Worm (Caenorhabditis elegans): Measurements from ENCODE around the gene C40H1.9.
A peak's percentile ranks its signal among the peaks of the same experiment; 100 is the strongest.

The C40H1.9 gene

ce11 chrIII:9327910-9328309 lies 8.2 kb downstream of the C40H1.9 start:
- TF ChIP-seq egl-43 (GFP tag; IDR thresholded peaks at IDR 0.05) (no peak), ceh-82 (tag; optimal IDR thresholded peaks at IDR 0.05) (no peak), nhr-77 (tag; optimal IDR thresholded peaks at IDR 0.05) (no peak), zip-2 (tag; optimal IDR thresholded peaks at IDR 0.05) (no peak), aha-1 (tag) (peak; percentile 93), zfp-2 (tag; optimal IDR thresholded peaks at IDR 0.05) (no peak)

ce11 chrIII:9328732-9329131 lies 9.0 kb downstream of the C40H1.9 start:
- peak in 1 of 2 experiments; percentile 3 for TF ChIP-seq unc-62 (GFP tag; optimal IDR thresholded peaks at IDR 0.05 in 1 of 2)
- TF ChIP-seq unc-62 (tag; optimal IDR thresholded peaks at IDR 0.05): no peak
- no peak for TF ChIP-seq lin-38 (GFP tag; IDR thresholded peaks at IDR 0.05)
- TF ChIP-seq madf-9 (GFP tag; conservative IDR thresholded peaks at IDR 0.05): no peak
- TF ChIP-seq mxl-3 (GFP tag; optimal IDR thresholded peaks at IDR 0.05): no peak
- peak; percentile 51 for TF ChIP-seq nhr-11 (tag; optimal IDR thresholded peaks at IDR 0.05)
- peak; percentile 28 for TF ChIP-seq hlh-30 (tag; optimal IDR thresholded peaks at IDR 0.05; ENCODE audit: insufficient read depth)
- peak; percentile 16 for TF ChIP-seq hlh-11 (tag; optimal IDR thresholded peaks at IDR 0.05)
- TF ChIP-seq lsy-2 (tag; optimal IDR thresholded peaks at IDR 0.05): no peak

- TF ChIP-seq nhr-6 (tag; optimal IDR thresholded peaks at IDR 0.05): no peak
- no peak for TF ChIP-seq lin-13 (GFP tag; optimal IDR thresholded peaks at IDR 0.05)
- TF ChIP-seq nhr-42 (GFP tag; IDR thresholded peaks at IDR 0.05): no peak
- TF ChIP-seq cey-2 (tag; optimal IDR thresholded peaks at IDR 0.05; ENCODE audit: borderline replicate concordance, insufficient read depth): no peak
- no peak for TF ChIP-seq Y48G9A.11 (GFP tag; IDR thresholded peaks at IDR 0.05)
- TF ChIP-seq dve-1 (tag; optimal IDR thresholded peaks at IDR 0.05; ENCODE audit: insufficient read depth): no peak
- no peak for TF ChIP-seq nhr-10 (tag; optimal IDR thresholded peaks at IDR 0.05)
- no peak for TF ChIP-seq hlh-11 (tag; optimal IDR thresholded peaks at IDR 0.05)
- TF ChIP-seq dpl-1 (GFP tag; optimal IDR thresholded peaks at IDR 0.05): no peak
- TF ChIP-seq zfp-3 (GFP tag; conservative IDR thresholded peaks at IDR 0.05): no peak
- TF ChIP-seq nhr-111 (GFP tag; optimal IDR thresholded peaks at IDR 0.05): no peak
- TF ChIP-seq mdt-29 (GFP tag; IDR thresholded peaks at IDR 0.05): no peak
- TF ChIP-seq nhr-25 (tag; optimal IDR thresholded peaks at IDR 0.05; ENCODE audit: borderline replicate concordance, insufficient read depth): no peak
- no peak for TF ChIP-seq arid-1 (GFP tag; conservative IDR thresholded peaks at IDR 0.05)
- no peak for TF ChIP-seq dmd-6 (GFP tag; IDR thresholded peaks at IDR 0.05)
- no peak for TF ChIP-seq ceh-20 (GFP tag; IDR thresholded peaks at IDR 0.05)
- TF ChIP-seq spr-1 (tag; optimal IDR thresholded peaks at IDR 0.05): no peak
- no peak for TF ChIP-seq rbr-2 (tag; optimal IDR thresholded peaks at IDR 0.05)
- no peak for TF ChIP-seq D1046.2 (GFP tag; IDR thresholded peaks at IDR 0.05)
Observed at ce11 chrIII:9329266-9329665, 9.5 kb downstream of the C40H1.9 start, which contains the start of gene C40H1.3. Gene C40H1.3, minus strand, starts transcription at chrIII:9329366.

ce11 chrIII:9329790-9330366 lies 10.1 kb downstream of the C40H1.9 start, which contains the start of gene ttr-5:
Gene ttr-5, plus strand, starts transcription at chrIII:9330316.
- TF ChIP-seq rbr-2 (tag; optimal IDR thresholded peaks at IDR 0.05) (no peak), ceh-32 (tag; optimal IDR thresholded peaks at IDR 0.05; ENCODE audit: poor library complexity) (no peak), nhr-237 (tag; optimal IDR thresholded peaks at IDR 0.05) (no peak), dmd-9 (GFP tag; IDR thresholded peaks at IDR 0.05) (no peak), zfp-3 (GFP tag; conservative IDR thresholded peaks at IDR 0.05) (no peak), aha-1 (tag) (peak; percentile 91), ces-1 (GFP tag; optimal IDR thresholded peaks at IDR 0.05) (no peak), ceh-44 (GFP tag; IDR thresholded peaks at IDR 0.05) (no peak), aly-2 (tag; optimal IDR thresholded peaks at IDR 0.05) (no peak), nhr-77 (tag; optimal IDR thresholded peaks at IDR 0.05) (no peak), mdl-1 (tag; optimal IDR thresholded peaks at IDR 0.05) (no peak), daf-16 (GFP tag; optimal IDR thresholded peaks at IDR 0.05) (peak in 1 of 2 experiments; percentile 62), daf-16 (tag; optimal IDR thresholded peaks at IDR 0.05) (no peak)
